Fruit fly (Drosophila melanogaster) whole organism, embryonic: ENCODE data around the gene mxc.

Experiments used
- Ada2b ChIP-seq: fragments of 200-800 bp; sonication (Bioruptor generic); IDR thresholded peaks from 2 replicates; pipeline ENCODE4 v1.3.6; 2022; ENCODE audit warnings: missing biosample characterization, missing genetic modification characterization
- Aef1 ChIP-seq: fragments of 200-800 bp; sonication (Bioruptor generic); IDR thresholded peaks from 3 replicates; pipeline ENCODE4 v1.3.6; 2022; ENCODE audit warnings: missing biosample characterization, missing genetic modification characterization
- Blimp-1 ChIP-seq: fragments of 200-800 bp; sonication (Bioruptor generic); optimal IDR thresholded peaks from 3 replicates; lab custom pipeline; 2018; ENCODE audit warnings: missing biosample characterization, missing genetic modification characterization, mild to moderate bottlenecking, moderate library complexity, missing genetic modification reagents
- C15 ChIP-seq: fragments of 200-800 bp; sonication (Bioruptor generic); IDR thresholded peaks from 3 replicates; pipeline ENCODE4 v1.3.6; 2022; ENCODE audit warnings: missing biosample characterization, missing genetic modification characterization
- CG10209 ChIP-seq: fragments of 200-800 bp; sonication (Bioruptor generic); optimal IDR thresholded peaks from 3 replicates; lab custom pipeline; 2017; ENCODE audit warnings: missing biosample characterization, mild to moderate bottlenecking, missing genetic modification characterization, missing genetic modification reagents
- CG10565 ChIP-seq: fragments of 200-800 bp; sonication (Bioruptor generic); optimal IDR thresholded peaks from 3 replicates; lab custom pipeline; 2016; ENCODE audit warnings: missing biosample characterization, mild to moderate bottlenecking, missing genetic modification characterization
- CG11085 ChIP-seq: fragments of 200-800 bp; sonication (Bioruptor generic); IDR thresholded peaks from 2 replicates; pipeline ENCODE4 v1.3.6; 2022; ENCODE audit warnings: missing biosample characterization, missing genetic modification characterization
- CG12104 ChIP-seq: fragments of 200-800 bp; sonication (Bioruptor generic); optimal IDR thresholded peaks from 3 replicates; lab custom pipeline; 2016; ENCODE audit warnings: missing biosample characterization, missing genetic modification characterization
- CG14667 ChIP-seq: fragments of 200-800 bp; sonication (Bioruptor generic); IDR thresholded peaks from 2 replicates; pipeline ENCODE4 v1.3.6; 2022; ENCODE audit warnings: missing biosample characterization, missing genetic modification characterization
- CG15073 ChIP-seq: fragments of 200-800 bp; sonication (Bioruptor generic); optimal IDR thresholded peaks from 2 replicates; lab custom pipeline; 2016; ENCODE audit warnings: missing biosample characterization, missing genetic modification characterization
- CG1602 ChIP-seq: fragments of 200-800 bp; sonication (Bioruptor generic); optimal IDR thresholded peaks from 3 replicates; lab custom pipeline; 2016; ENCODE audit warnings: missing biosample characterization, missing genetic modification characterization
- CG17568 ChIP-seq: fragments of 200-800 bp; sonication (Bioruptor generic); optimal IDR thresholded peaks from 2 replicates; lab custom pipeline; 2018; ENCODE audit warnings: missing biosample characterization, mild to moderate bottlenecking, missing genetic modification characterization, moderate library complexity
- CG17912 ChIP-seq: fragments of 200-800 bp; sonication (Bioruptor generic); optimal IDR thresholded peaks from 2 replicates; lab custom pipeline; 2018; ENCODE audit warnings: missing biosample characterization, mild to moderate bottlenecking, missing genetic modification characterization
- CG18011 ChIP-seq: fragments of 200-800 bp; sonication (Bioruptor generic); optimal IDR thresholded peaks from 2 replicates; lab custom pipeline; 2017; ENCODE audit warnings: missing biosample characterization, missing genetic modification characterization, mild to moderate bottlenecking, moderate library complexity, missing genotype
- CG2202 ChIP-seq: fragments of 200-800 bp; sonication (Bioruptor generic); optimal IDR thresholded peaks from 2 replicates; lab custom pipeline; 2018; ENCODE audit warnings: missing biosample characterization, mild to moderate bottlenecking, missing genetic modification characterization
- CG2678 ChIP-seq: fragments of 200-800 bp; sonication (Bioruptor generic); optimal IDR thresholded peaks from 3 replicates; lab custom pipeline; 2019; ENCODE audit warnings: missing biosample characterization, mild to moderate bottlenecking, missing genetic modification characterization, moderate library complexity
- CG2712 ChIP-seq: fragments of 200-800 bp; optimal IDR thresholded peaks from 3 replicates; lab custom pipeline; 2019; ENCODE audit warnings: missing biosample characterization, mild to moderate bottlenecking, missing genetic modification characterization, moderate library complexity
- CG30020 ChIP-seq: fragments of 200-800 bp; optimal IDR thresholded peaks from 2 replicates; lab custom pipeline; 2019; ENCODE audit warnings: missing biosample characterization, mild to moderate bottlenecking, missing genetic modification characterization, moderate library complexity
- CG4617 ChIP-seq: fragments of 200-800 bp; sonication (Bioruptor generic); optimal IDR thresholded peaks from 3 replicates; lab custom pipeline; 2016; ENCODE audit warnings: missing biosample characterization, missing genetic modification characterization, borderline replicate concordance
- CG5180 ChIP-seq: fragments of 200-800 bp; sonication (Bioruptor generic); optimal IDR thresholded peaks from 3 replicates; lab custom pipeline; 2017; ENCODE audit warnings: missing biosample characterization, missing genetic modification characterization, mild to moderate bottlenecking, moderate library complexity, missing genetic modification reagents
- CG7839 ChIP-seq: fragments of 200-800 bp; sonication (Bioruptor generic); optimal IDR thresholded peaks from 3 replicates; lab custom pipeline; 2018; ENCODE audit warnings: missing biosample characterization, mild to moderate bottlenecking, missing genetic modification characterization, moderate library complexity
- CG8388 ChIP-seq: fragments of 200-800 bp; sonication (Bioruptor generic); optimal IDR thresholded peaks from 2 replicates; lab custom pipeline; 2019; ENCODE audit warnings: missing biosample characterization, mild to moderate bottlenecking, missing genetic modification characterization, moderate library complexity
- CG8944 ChIP-seq: fragments of 200-800 bp; sonication (Bioruptor generic); optimal IDR thresholded peaks from 3 replicates; lab custom pipeline; 2016; ENCODE audit warnings: missing biosample characterization, missing genetic modification characterization
- CTCF ChIP-seq: fragments of 200-800 bp; sonication (Bioruptor generic); optimal IDR thresholded peaks from 2 replicates; lab custom pipeline; 2017; ENCODE audit warnings: missing biosample characterization, mild to moderate bottlenecking, missing genetic modification characterization, moderate library complexity
- ERR ChIP-seq: fragments of 200-800 bp; sonication (Bioruptor generic); optimal IDR thresholded peaks from 2 replicates; lab custom pipeline; 2016; ENCODE audit warnings: missing biosample characterization, missing genetic modification characterization
- HmgZ ChIP-seq: fragments of 200-800 bp; sonication (Bioruptor generic); optimal IDR thresholded peaks from 2 replicates; lab custom pipeline; 2018; ENCODE audit warnings: missing biosample characterization, mild to moderate bottlenecking, missing genetic modification characterization
- Hr51 ChIP-seq, 2 experiments: fragments of 200-800 bp; sonication (Bioruptor generic); optimal IDR thresholded peaks; 2 replicates in 1 of 2; 3 replicates in 1 of 2; lab custom pipeline; 2016 to 2018; ENCODE audit warnings: missing biosample characterization in 2 of 2, missing genetic modification characterization in 2 of 2, mild to moderate bottlenecking in 1 of 2, moderate library complexity in 1 of 2
- Hsf ChIP-seq: fragments of 200-800 bp; sonication (Bioruptor generic); optimal IDR thresholded peaks from 3 replicates; lab custom pipeline; 2016; ENCODE audit warnings: missing biosample characterization, missing genetic modification characterization
- MTF-1 ChIP-seq: fragments of 200-800 bp; sonication (Bioruptor generic); optimal IDR thresholded peaks from 2 replicates; lab custom pipeline; 2018; ENCODE audit warnings: missing biosample characterization, mild to moderate bottlenecking, missing genetic modification characterization, borderline replicate concordance
- Nf-YC ChIP-seq: fragments of 200-800 bp; optimal IDR thresholded peaks from 3 replicates; lab custom pipeline; 2019; ENCODE audit warnings: missing biosample characterization, mild to moderate bottlenecking, missing genetic modification characterization, moderate library complexity
- Sin3A ChIP-seq: fragments of >200 bp; optimal IDR thresholded peaks from 2 replicates; lab custom pipeline; 2018
- Sox100B ChIP-seq: fragments of 200-800 bp; sonication (Bioruptor generic); optimal IDR thresholded peaks from 3 replicates; lab custom pipeline; 2018; ENCODE audit warnings: missing biosample characterization, mild to moderate bottlenecking, missing genetic modification characterization
- Stat92E ChIP-seq, 3 experiments: fragments of >200 bp in 2 of 3; fragments of 200-800 bp in 1 of 3; sonication (Bioruptor generic) in 1 of 3; optimal IDR thresholded peaks; 2 replicates each; lab custom pipeline; 2017 to 2019; ENCODE audit warnings: missing biosample characterization in 3 of 3, missing genetic modification characterization in 3 of 3, mild to moderate bottlenecking in 1 of 3, moderate library complexity in 1 of 3
- Usf ChIP-seq: fragments of 200-800 bp; sonication (Bioruptor generic); optimal IDR thresholded peaks from 2 replicates; lab custom pipeline; 2017; ENCODE audit warnings: missing genotype, missing biosample characterization, missing genetic modification characterization
- YL-1 ChIP-seq: fragments of 200-800 bp; sonication (Bioruptor generic); optimal IDR thresholded peaks from 3 replicates; lab custom pipeline; 2017; ENCODE audit warnings: missing biosample characterization, mild to moderate bottlenecking, missing genetic modification characterization
- cato ChIP-seq: fragments of 200-800 bp; sonication (Bioruptor generic); optimal IDR thresholded peaks from 2 replicates; lab custom pipeline; 2016; ENCODE audit warnings: missing biosample characterization, missing genetic modification characterization, borderline replicate concordance
- chinmo ChIP-seq: fragments of 200-800 bp; sonication (Bioruptor generic); IDR thresholded peaks from 4 replicates; pipeline ENCODE4 v1.3.6; 2022; ENCODE audit warnings: missing biosample characterization, missing genetic modification characterization; ENCODE audit not compliant: partially characterized antibody
- dan ChIP-seq: fragments of 200-800 bp; sonication (Bioruptor generic); IDR thresholded peaks from 2 replicates; pipeline ENCODE4 v1.3.6; 2022; ENCODE audit warnings: missing biosample characterization, missing genetic modification characterization
- esg ChIP-seq: fragments of 200-800 bp; sonication (Bioruptor generic); conservative IDR thresholded peaks from 2 replicates; pipeline ENCODE4 v1.3.6; 2022; ENCODE audit warnings: missing biosample characterization, missing genetic modification characterization
- fd3F ChIP-seq: fragments of 200-800 bp; sonication (Bioruptor generic); optimal IDR thresholded peaks from 2 replicates; lab custom pipeline; 2018; ENCODE audit warnings: missing biosample characterization, mild to moderate bottlenecking, missing genetic modification characterization, moderate library complexity
- gce ChIP-seq: fragments of 200-800 bp; sonication (Bioruptor generic); IDR thresholded peaks from 3 replicates; pipeline ENCODE4 v1.3.6; 2022; ENCODE audit warnings: missing biosample characterization, missing genetic modification characterization
- grau ChIP-seq: fragments of 200-800 bp; optimal IDR thresholded peaks from 3 replicates; lab custom pipeline; 2019; ENCODE audit warnings: missing biosample characterization, mild to moderate bottlenecking, missing genetic modification characterization, moderate library complexity
- hkb ChIP-seq, 2 experiments: fragments of 200-800 bp in 1 of 2; fragments of >200 bp in 1 of 2; sonication (Bioruptor generic) in 1 of 2; IDR thresholded peaks in 1 of 2; optimal IDR thresholded peaks in 1 of 2; 2 replicates each; pipeline versions ENCODE4 v1.3.6 to Lab custom; 2017 to 2022; ENCODE audit warnings: missing biosample characterization in 1 of 2, missing genetic modification characterization in 1 of 2
- p53 ChIP-seq: fragments of 200-800 bp; sonication (Bioruptor generic); optimal IDR thresholded peaks from 2 replicates; lab custom pipeline; 2016; ENCODE audit warnings: missing biosample characterization, missing genetic modification characterization
- pita ChIP-seq: fragments of 200-800 bp; sonication (Bioruptor generic); optimal IDR thresholded peaks from 2 replicates; lab custom pipeline; 2017; ENCODE audit warnings: missing biosample characterization, mild to moderate bottlenecking, missing genetic modification characterization
- ro ChIP-seq: fragments of 200-800 bp; sonication (Bioruptor generic); IDR thresholded peaks from 2 replicates; pipeline ENCODE4 v1.3.6; 2022; ENCODE audit warnings: missing biosample characterization, missing genetic modification characterization
- sc ChIP-seq, 3 experiments: fragments of >200 bp in 2 of 3; fragments of 200-800 bp in 1 of 3; sonication (Bioruptor generic) in 1 of 3; optimal IDR thresholded peaks; 2 replicates in 2 of 3; 3 replicates in 1 of 3; lab custom pipeline; 2017; ENCODE audit warnings: mild to moderate bottlenecking in 1 of 3, missing biosample characterization in 1 of 3, missing genetic modification characterization in 1 of 3, missing genetic modification reagents in 1 of 3
- sisA ChIP-seq: fragments of 200-800 bp; sonication (Bioruptor generic); IDR thresholded peaks from 2 replicates; pipeline ENCODE4 v1.3.6; 2022; ENCODE audit warnings: missing biosample characterization, missing genetic modification characterization

Gene mxc

dm6 chrX:9201866-9202681, 41.2 kb downstream of the mxc start (continued):
- peak; percentile 63 for TF ChIP-seq MTF-1 (GFP tag; lab: Kevin White, UChicago)
- no peak for TF ChIP-seq CG2202
- no peak for TF ChIP-seq CG1602
- TF ChIP-seq Hsf, result peak; percentile 8
- no peak for TF ChIP-seq sc (optimal IDR thresholded peaks at IDR 0.05; lab: Kevin White, UChicago)
- no peak for TF ChIP-seq sc (GFP tag; optimal IDR thresholded peaks at IDR 0.05; lab: Kevin White, UChicago)
- peak; percentile 21 for TF ChIP-seq CG8388 (GFP tag; lab: Kevin White, UChicago)
- TF ChIP-seq HmgZ, result peak; percentile 78
- peak; percentile 81 for TF ChIP-seq CG7839 (tag; lab: Kevin White, UChicago)
- peak; percentile 56 for TF ChIP-seq Nf-YC (tag; lab: Kevin White, UChicago)
- peak; percentile 43 for TF ChIP-seq CG12104 (GFP tag; lab: Kevin White, UChicago)
- peak; percentile 76 for TF ChIP-seq Usf
- TF ChIP-seq CG17568 (GFP tag; lab: Kevin White, UChicago), result peak; percentile 36
- TF ChIP-seq ro, result no peak
- TF ChIP-seq gce (GFP tag; lab: Robert Waterston, UW), result peak; percentile 34; the same call in 1 of the 3 replicates
- no peak for TF ChIP-seq Stat92E (GFP tag; optimal IDR thresholded peaks at IDR 0.05; lab: Kevin White, UChicago)
- TF ChIP-seq CG17912, result no peak
- TF ChIP-seq CG8944, result no peak
- peak; percentile 69 for TF ChIP-seq esg
- TF ChIP-seq CG10209, result peak; percentile 74
- peak; percentile 18 for TF ChIP-seq CG5180 (GFP tag; lab: Kevin White, UChicago)
- TF ChIP-seq C15, result peak; percentile 70
- TF ChIP-seq sisA, result peak; percentile 61
- TF ChIP-seq CG14667 (GFP tag; lab: Robert Waterston, UW), result peak; percentile 55
- TF ChIP-seq p53 (GFP tag; lab: Kevin White, UChicago), result no peak
- peak; percentile 97 for TF ChIP-seq grau (tag; lab: Kevin White, UChicago)
- TF ChIP-seq CG15073, result no peak
- no peak for TF ChIP-seq Sin3A (lab: Kevin White, UChicago)
- no peak for TF ChIP-seq cato (GFP tag; lab: Kevin White, UChicago)
- no peak for TF ChIP-seq CG30020
- no peak for TF ChIP-seq pita (GFP tag; lab: Kevin White, UChicago)
- no peak for TF ChIP-seq YL-1 (GFP tag; lab: Kevin White, UChicago)
- no peak for TF ChIP-seq hkb (optimal IDR thresholded peaks at IDR 0.05; lab: Kevin White, UChicago)
- peak; percentile 64 for TF ChIP-seq hkb (GFP tag; IDR thresholded peaks at IDR 0.05; lab: Robert Waterston, UW)
- no peak for TF ChIP-seq CTCF
- peak; percentile 39 for TF ChIP-seq Sox100B (GFP tag; lab: Kevin White, UChicago)
- TF ChIP-seq CG2712 (tag; lab: Kevin White, UChicago), result peak; percentile 49
- TF ChIP-seq dan (GFP tag; lab: Robert Waterston, UW), result no peak
- peak; percentile 77 for TF ChIP-seq fd3F (GFP tag; lab: Kevin White, UChicago)
- no peak for TF ChIP-seq CG10565 (GFP tag; lab: Kevin White, UChicago)
- TF ChIP-seq Ada2b (GFP tag; lab: Robert Waterston, UW), result peak; percentile 79
- peak; percentile 88 for TF ChIP-seq CG2678
- TF ChIP-seq CG18011 (GFP tag; lab: Kevin White, UChicago), result peak; percentile 63
- TF ChIP-seq Blimp-1 (GFP tag; lab: Kevin White, UChicago), result peak; percentile 51
- TF ChIP-seq Hr51 (GFP tag; optimal IDR thresholded peaks at IDR 0.05; lab: Kevin White, UChicago), result peak; percentile 2 to 76
- TF ChIP-seq chinmo (GFP tag; lab: Robert Waterston, UW), result no peak
- peak; percentile 81 for TF ChIP-seq CG11085 (GFP tag; lab: Robert Waterston, UW)
- TF ChIP-seq Aef1, result peak; percentile 71; the same call in 2 of the 3 replicates
- no peak for TF ChIP-seq ERR
- TF ChIP-seq CG4617 (GFP tag; lab: Kevin White, UChicago), result no peak
